Worm (Caenorhabditis elegans) whole organism, mixed stage, embryonic: ENCODE measurements around the gene F12E12.6.

Experiments used
- ces-1 ChIP-seq: fragments of 150-350 bp; optimal IDR thresholded peaks from 2 replicates; lab custom pipeline; 2014; ENCODE audit warnings: missing biosample characterization, missing genetic modification reagents, missing genetic modification characterization
- mab-5 ChIP-seq: fragments of 150-350 bp; optimal IDR thresholded peaks from 2 replicates; lab custom pipeline; 2014; ENCODE audit warnings: missing biosample characterization, missing genetic modification characterization
- mls-2 ChIP-seq: sonication (generic microtip); optimal IDR thresholded peaks from 2 replicates; lab custom pipeline; 2016; ENCODE audit warnings: mild to moderate bottlenecking, missing genetic modification characterization, moderate library complexity, missing compliant biosample characterization
- nhr-28 ChIP-seq: fragments of 150-350 bp; optimal IDR thresholded peaks from 2 replicates; lab custom pipeline; 2014; ENCODE audit warnings: missing biosample characterization, missing genetic modification characterization
- unc-39 ChIP-seq: fragments of 150-350 bp; optimal IDR thresholded peaks from 2 replicates; lab custom pipeline; 2014; ENCODE audit warnings: missing biosample characterization, missing genetic modification characterization
- unc-62 ChIP-seq: fragments of 150-350 bp; optimal IDR thresholded peaks from 2 replicates; lab custom pipeline; 2014; ENCODE audit warnings: missing biosample characterization, missing genetic modification reagents, missing genetic modification characterization

ce11 chrII:3743684-3744200 lies 7.0 kb upstream of the F12E12.6 start, which contains the start of gene nta-1:
- TF ChIP-seq unc-39 (no peak), ces-1 (no peak), mls-2 (tag; lab: Kevin White, UChicago) (no peak), unc-62 (GFP tag; lab: Kevin White, UChicago) (no peak), mab-5 (tag; lab: Kevin White, UChicago) (no peak), nhr-28 (tag; lab: Kevin White, UChicago) (no peak)
